Fruit fly (Drosophila melanogaster): Measurements from ENCODE around the gene Acam.

The Acam gene

dm6 chr3R:25854825-25855224 lies 43.1 kb downstream of the Acam start (continued):
- TF ChIP-seq peb (GFP tag; IDR thresholded peaks at IDR 0.05) (no peak), CG8388 (GFP tag; optimal IDR thresholded peaks at IDR 0.05) (no peak), Fer3 (tag; optimal IDR thresholded peaks at IDR 0.05) (peak; percentile 14), Xrp1 (GFP tag; IDR thresholded peaks at IDR 0.05) (no peak), Sin3A (optimal IDR thresholded peaks at IDR 0.05) (no peak), pros (GFP tag; optimal IDR thresholded peaks at IDR 0.05) (no peak), CG34422 (GFP tag; IDR thresholded peaks at IDR 0.05) (no peak), Dbx (GFP tag; IDR thresholded peaks at IDR 0.05) (peak; percentile 58; the same call in 1 of the 3 replicates), Fer1 (GFP tag; optimal IDR thresholded peaks at IDR 0.05) (peak; percentile 65), CTCF (GFP tag; optimal IDR thresholded peaks at IDR 0.05) (no peak), CG12391 (tag; optimal IDR thresholded peaks at IDR 0.05) (peak; percentile 3), CG17359 (tag; optimal IDR thresholded peaks at IDR 0.05) (no peak), Dref (GFP tag; IDR thresholded peaks at IDR 0.05) (no peak), Dp (GFP tag; optimal IDR thresholded peaks at IDR 0.05) (no peak), grau (tag; optimal IDR thresholded peaks at IDR 0.05) (peak; percentile 32), CG8290 (GFP tag; optimal IDR thresholded peaks at IDR 0.05) (no peak), CG8290 (tag; optimal IDR thresholded peaks at IDR 0.05) (no peak), CG6654 (GFP tag; optimal IDR thresholded peaks at IDR 0.05) (no peak), pfk (GFP tag; optimal IDR thresholded peaks at IDR 0.05) (no peak), CG12236 (GFP tag; optimal IDR thresholded peaks at IDR 0.05) (no peak), Optix (GFP tag; IDR thresholded peaks at IDR 0.05) (no peak), nom (GFP tag; optimal IDR thresholded peaks at IDR 0.05) (no peak), BEAF-32 (GFP tag; optimal IDR thresholded peaks at IDR 0.05) (no peak), CG1529 (GFP tag; optimal IDR thresholded peaks at IDR 0.05) (no peak), Oli (tag; optimal IDR thresholded peaks at IDR 0.05) (no peak), CrebB (tag; optimal IDR thresholded peaks at IDR 0.05) (no peak), cg (GFP tag; optimal IDR thresholded peaks at IDR 0.05) (no peak), CG8924 (tag; optimal IDR thresholded peaks at IDR 0.05) (no peak), jumu (GFP tag; optimal IDR thresholded peaks at IDR 0.05) (no peak), CG30403 (GFP tag; optimal IDR thresholded peaks at IDR 0.05) (no peak), CG17328 (GFP tag; IDR thresholded peaks at IDR 0.05) (0 out of 2 replicates have a peak, but pooled peaks have one; percentile 18), BtbVII (GFP tag; optimal IDR thresholded peaks at IDR 0.05) (peak; percentile 20), CG14014 (GFP tag; IDR thresholded peaks at IDR 0.05) (no peak; the same call in 1 of the 2 replicates), CG4404 (GFP tag; IDR thresholded peaks at IDR 0.05) (no peak), lov (optimal IDR thresholded peaks at IDR 0.05) (no peak), lov (GFP tag; IDR thresholded peaks at IDR 0.05) (no peak), gfzf (GFP tag; optimal IDR thresholded peaks at IDR 0.05) (no peak), abd-A (tag; optimal IDR thresholded peaks at IDR 0.05) (peak; percentile 55), sens (GFP tag) (no peak), CG14050 (GFP tag; IDR thresholded peaks at IDR 0.05) (no peak), CG13287 (GFP tag; IDR thresholded peaks at IDR 0.05; ENCODE audit: partially characterized antibody) (no peak), Ravus (GFP tag; IDR thresholded peaks at IDR 0.05) (no peak), Six4 (GFP tag; optimal IDR thresholded peaks at IDR 0.05) (no peak), Bgb (GFP tag; IDR thresholded peaks at IDR 0.05; ENCODE audit: partially characterized antibody) (no peak), Hsf (GFP tag; optimal IDR thresholded peaks at IDR 0.05) (no peak), onecut (GFP tag; IDR thresholded peaks at IDR 0.05) (no peak), knrl (GFP tag; IDR thresholded peaks at IDR 0.05; ENCODE audit: partially characterized antibody) (no peak), ato (GFP tag; IDR thresholded peaks at IDR 0.05; ENCODE audit: partially characterized antibody) (no peak), CG4328 (GFP tag; optimal IDR thresholded peaks at IDR 0.05) (no peak), NK7.1 (GFP tag; optimal IDR thresholded peaks at IDR 0.05) (no peak), CG9437 (GFP tag; optimal IDR thresholded peaks at IDR 0.05) (no peak), MESR4 (GFP tag; optimal IDR thresholded peaks at IDR 0.05) (no peak), CG10431 (GFP tag; optimal IDR thresholded peaks at IDR 0.05) (no peak)

Data from whole organism, embryonic.